Worm (Caenorhabditis elegans): Measurements from ENCODE around the gene cutl-11.

DNA sequence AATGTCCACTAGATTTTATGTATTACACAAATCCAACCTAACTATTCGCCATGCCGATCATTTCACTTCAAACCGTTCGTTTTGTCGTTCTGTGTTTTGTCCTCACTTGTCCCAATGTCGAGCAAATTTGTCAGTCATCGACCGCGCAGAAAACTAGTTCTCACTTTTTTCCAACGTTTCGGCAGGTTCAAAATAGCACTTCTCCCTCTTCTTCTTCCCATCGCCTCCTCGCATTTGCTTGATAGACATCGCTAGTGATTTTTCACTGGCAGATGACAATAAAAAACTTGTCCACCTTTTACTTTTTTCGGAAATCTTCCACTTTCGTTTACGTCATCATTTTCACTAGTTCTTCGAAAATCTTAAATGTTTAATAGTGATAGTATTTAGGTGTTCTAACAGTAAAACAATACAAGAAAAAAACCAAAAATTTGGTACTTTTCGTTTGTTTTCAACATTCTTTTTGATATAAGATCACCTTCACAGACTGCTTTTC lies 14.9 kb upstream of the cutl-11 start:
- TF ChIP-seq him-1 (tag; optimal IDR thresholded peaks at IDR 0.05) (no peak), dao-5 (tag; optimal IDR thresholded peaks at IDR 0.05) (no peak), W03F9.2 (tag; optimal IDR thresholded peaks at IDR 0.05) (no peak)

Data from whole organism, L4/young adult.